Worm (Caenorhabditis elegans) whole organism, late embryonic: ENCODE data around the gene siah-1.
A peak's percentile ranks its signal among the peaks of the same experiment; 100 is the strongest.

Experiments
- ceh-2 ChIP-seq: sonication (generic microtip); optimal IDR thresholded peaks from 2 replicates; lab custom pipeline; 2016; ENCODE audit warnings: missing genotype, missing genetic modification characterization, missing compliant biosample characterization
- ceh-9 ChIP-seq: sonication (generic microtip); optimal IDR thresholded peaks from 2 replicates; lab custom pipeline; 2016; ENCODE audit warnings: mild to moderate bottlenecking, missing genetic modification characterization, inconsistent platforms, missing compliant biosample characterization
- elt-2 ChIP-seq: sonication (generic microtip); optimal IDR thresholded peaks from 2 replicates; lab custom pipeline; 2016; ENCODE audit warnings: missing genetic modification reagents, missing genetic modification characterization, missing compliant biosample characterization
- fkh-10 ChIP-seq: fragments of 150-350 bp; optimal IDR thresholded peaks from 2 replicates; lab custom pipeline; 2014; ENCODE audit warnings: missing biosample characterization, missing genetic modification reagents, missing genetic modification characterization
- rnt-1 ChIP-seq: sonication (generic microtip); optimal IDR thresholded peaks from 2 replicates; lab custom pipeline; 2016; ENCODE audit warnings: missing genetic modification characterization, missing compliant biosample characterization
- zip-5 ChIP-seq: sonication (generic microtip); optimal IDR thresholded peaks from 2 replicates; lab custom pipeline; 2016; ENCODE audit warnings: missing genetic modification characterization, missing compliant biosample characterization
- ztf-16 ChIP-seq: sonication (generic microtip); optimal IDR thresholded peaks from 2 replicates; lab custom pipeline; 2017; ENCODE audit warnings: missing genetic modification characterization, missing compliant biosample characterization

DNA sequence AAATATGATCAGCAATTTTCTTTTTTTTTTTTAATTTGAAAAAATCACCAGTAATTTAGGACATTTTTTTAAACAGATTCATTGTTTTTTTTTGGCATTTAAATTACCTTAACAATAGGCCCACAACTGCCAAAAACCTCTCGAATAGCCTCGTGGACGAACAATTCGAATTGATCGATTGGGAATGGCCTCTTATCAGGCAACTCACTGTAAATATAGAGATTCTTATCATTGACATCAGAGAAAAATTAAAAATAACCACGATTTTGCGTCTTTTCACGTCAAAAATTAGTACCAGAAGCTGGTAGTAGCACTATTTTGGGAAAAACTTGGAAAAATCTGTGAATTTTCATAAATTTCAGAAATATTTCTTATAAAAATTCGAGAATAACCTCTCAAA is 21.9 kb upstream of the siah-1 start:
- TF ChIP-seq fkh-10 (GFP tag; lab: Kevin White, UChicago) (no peak), zip-5 (tag; lab: Kevin White, UChicago) (no peak), elt-2 (tag; lab: Kevin White, UChicago) (peak; percentile 52), ztf-16 (tag; lab: Kevin White, UChicago) (no peak), rnt-1 (tag; lab: Kevin White, UChicago) (no peak), ceh-9 (no peak), ceh-2 (no peak)
